Fruit fly (Drosophila melanogaster) whole organism, prepupa: ENCODE results near the gene CG9135.

Source experiments
- CG15336 ChIP-seq: fragments of 200-800 bp; sonication (Bioruptor generic); IDR thresholded peaks from 2 replicates; pipeline ENCODE4 v1.3.6; 2022; ENCODE audit warnings: missing biosample characterization, missing genetic modification characterization
- CG1621 ChIP-seq: fragments of 200-800 bp; sonication (Bioruptor generic); optimal IDR thresholded peaks from 3 replicates; lab custom pipeline; 2018; ENCODE audit warnings: missing biosample characterization, mild to moderate bottlenecking, missing genetic modification characterization
- CG3919 ChIP-seq: fragments of 200-800 bp; sonication (Bioruptor generic); optimal IDR thresholded peaks from 3 replicates; lab custom pipeline; 2016; ENCODE audit warnings: missing biosample characterization, missing genetic modification characterization
- CG6276 ChIP-seq: fragments of 200-800 bp; sonication (Bioruptor generic); optimal IDR thresholded peaks from 2 replicates; lab custom pipeline; 2017; ENCODE audit warnings: missing biosample characterization, mild to moderate bottlenecking, missing genetic modification characterization
- Ets21C ChIP-seq: fragments of 200-800 bp; sonication (Bioruptor generic); optimal IDR thresholded peaks from 3 replicates; lab custom pipeline; 2016; ENCODE audit warnings: missing biosample characterization, missing genetic modification characterization
- Hr38 ChIP-seq: sonication (Bioruptor generic); optimal IDR thresholded peaks from 2 replicates; lab custom pipeline; 2016; ENCODE audit warnings: missing biosample characterization, missing genetic modification characterization
- Met ChIP-seq: fragments of 200-800 bp; sonication (Bioruptor generic); optimal IDR thresholded peaks from 3 replicates; lab custom pipeline; 2016; ENCODE audit warnings: missing biosample characterization, missing genetic modification characterization
- OdsH ChIP-seq: fragments of 200-800 bp; sonication (Bioruptor generic); optimal IDR thresholded peaks from 3 replicates; lab custom pipeline; 2016; ENCODE audit warnings: missing biosample characterization, missing genetic modification characterization
- acj6 ChIP-seq: fragments of 200-800 bp; sonication (Bioruptor generic); optimal IDR thresholded peaks from 3 replicates; lab custom pipeline; 2016; ENCODE audit warnings: missing biosample characterization, missing genetic modification characterization
- fkh ChIP-seq: fragments of 200-800 bp; sonication (Bioruptor generic); optimal IDR thresholded peaks from 3 replicates; lab custom pipeline; 2017; ENCODE audit warnings: missing biosample characterization, mild to moderate bottlenecking, missing genetic modification characterization, moderate library complexity

DNA sequence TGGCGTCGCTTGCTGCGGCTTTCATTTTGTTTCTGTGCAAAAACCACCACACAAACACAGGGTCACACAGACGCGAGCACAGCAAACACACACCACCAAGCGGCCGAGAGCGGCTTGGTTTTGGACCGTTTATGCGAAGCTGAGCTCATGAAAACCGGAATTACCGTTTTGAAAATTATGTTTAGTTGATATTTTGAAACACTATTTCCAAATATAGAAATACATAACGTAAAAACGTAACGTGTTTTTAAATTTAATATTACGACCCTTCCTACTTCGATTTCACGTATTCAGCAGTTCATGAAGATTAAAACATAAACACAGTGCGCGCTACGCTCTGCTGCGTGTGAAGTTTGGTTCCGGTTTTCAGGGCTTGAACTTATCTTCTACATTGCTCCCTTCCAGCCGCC, 617 bp downstream of the CG9135 start:
- TF ChIP-seq CG6276 (GFP tag; lab: Kevin White, UChicago) (peak; percentile 95), Hr38 (GFP tag; lab: Kevin White, UChicago) (no peak), CG15336 (GFP tag; lab: Robert Waterston, UW) (peak; percentile 99), CG3919 (GFP tag; lab: Kevin White, UChicago) (peak; percentile 97), fkh (no peak), OdsH (GFP tag; lab: Kevin White, UChicago) (peak; percentile 95), Met (GFP tag; lab: Kevin White, UChicago) (peak; percentile 96), CG1621 (tag; lab: Kevin White, UChicago) (peak; percentile 94), Ets21C (GFP tag; lab: Kevin White, UChicago) (peak; percentile 88), acj6 (GFP tag; lab: Kevin White, UChicago) (peak; percentile 94)
